Worm (Caenorhabditis elegans): ENCODE measurements around the gene K07D4.4.

The K07D4.4 gene

ce11 chrII:4025462-4025861 lies 6.7 kb downstream of the K07D4.4 start, which contains the start of gene K07D4.5:
Gene K07D4.5, minus strand, starts transcription at chrII:4025562.
- TF ChIP-seq zip-5 (tag; optimal IDR thresholded peaks at IDR 0.05) (no peak), mec-3 (tag; optimal IDR thresholded peaks at IDR 0.05; ENCODE audit: borderline replicate concordance) (no peak), ceh-34 (tag; optimal IDR thresholded peaks at IDR 0.05) (no peak), ceh-31 (tag; optimal IDR thresholded peaks at IDR 0.05) (no peak), K09A11.1 (tag; optimal IDR thresholded peaks at IDR 0.05; ENCODE audit: insufficient read depth) (no peak), fax-1 (tag; optimal IDR thresholded peaks at IDR 0.05) (no peak), lin-11 (tag; optimal IDR thresholded peaks at IDR 0.05) (no peak), unc-3 (GFP tag; conservative IDR thresholded peaks at IDR 0.05) (no peak), unc-3 (tag; optimal IDR thresholded peaks at IDR 0.05) (no peak), ceh-19 (GFP tag; optimal IDR thresholded peaks at IDR 0.05) (no peak), ceh-22 (tag; optimal IDR thresholded peaks at IDR 0.05) (no peak), sox-2 (GFP tag; IDR thresholded peaks at IDR 0.05) (no peak), che-1 (tag; optimal IDR thresholded peaks at IDR 0.05) (no peak), dve-1 (tag; optimal IDR thresholded peaks at IDR 0.05) (no peak), hlh-30 (tag; optimal IDR thresholded peaks at IDR 0.05; ENCODE audit: insufficient read depth) (no peak), ceh-14 (tag; optimal IDR thresholded peaks at IDR 0.05) (no peak), pat-9 (tag; optimal IDR thresholded peaks at IDR 0.05) (no peak), pag-3 (tag; optimal IDR thresholded peaks at IDR 0.05; ENCODE audit: borderline replicate concordance) (no peak), hlh-6 (tag; optimal IDR thresholded peaks at IDR 0.05) (no peak), ahr-1 (tag; optimal IDR thresholded peaks at IDR 0.05) (no peak), pax-1 (tag; optimal IDR thresholded peaks at IDR 0.05) (no peak)

- TF ChIP-seq hlh-30 (tag; optimal IDR thresholded peaks at IDR 0.05; ENCODE audit: insufficient read depth) (no peak), ttx-3 (tag; optimal IDR thresholded peaks at IDR 0.05) (no peak), unc-86 (tag; optimal IDR thresholded peaks at IDR 0.05) (no peak), F13H6.1 (tag; optimal IDR thresholded peaks at IDR 0.05) (no peak)
Observed at ce11 chrII:4018617-4019016, 13.6 kb downstream of the K07D4.4 start, which contains the start of gene K07D4.6. Gene K07D4.6, minus strand, starts transcription at chrII:4018717.

ce11 chrII:4011518-4011917 lies 20.7 kb downstream of the K07D4.4 start:
- TF ChIP-seq elt-2 (tag; optimal IDR thresholded peaks at IDR 0.05) (peak; percentile 42), ceh-45 (GFP tag; IDR thresholded peaks at IDR 0.05) (no peak)

ce11 chrII:4007972-4008371 lies 24.2 kb downstream of the K07D4.4 start:
- TF ChIP-seq dve-1 (tag; optimal IDR thresholded peaks at IDR 0.05) (no peak), ttx-3 (tag; optimal IDR thresholded peaks at IDR 0.05) (no peak), elt-4 (tag; optimal IDR thresholded peaks at IDR 0.05) (no peak), madf-2 (tag; optimal IDR thresholded peaks at IDR 0.05) (no peak), ceh-6 (GFP tag; optimal IDR thresholded peaks at IDR 0.05) (no peak), nfya-1 (tag; optimal IDR thresholded peaks at IDR 0.05) (no peak), ref-2 (tag; optimal IDR thresholded peaks at IDR 0.05) (no peak), pros-1 (tag; optimal IDR thresholded peaks at IDR 0.05) (no peak), fkh-10 (GFP tag; optimal IDR thresholded peaks at IDR 0.05) (no peak), K02D7.2 (tag; optimal IDR thresholded peaks at IDR 0.05) (no peak), C38D4.7 (GFP tag; optimal IDR thresholded peaks at IDR 0.05) (no peak), unc-86 (tag; optimal IDR thresholded peaks at IDR 0.05) (no peak), unc-3 (GFP tag; conservative IDR thresholded peaks at IDR 0.05) (no peak), unc-3 (tag; optimal IDR thresholded peaks at IDR 0.05) (no peak), ceh-24 (tag; optimal IDR thresholded peaks at IDR 0.05) (no peak), tbx-7 (tag; optimal IDR thresholded peaks at IDR 0.05) (no peak), T23F11.4 (GFP tag; optimal IDR thresholded peaks at IDR 0.05) (no peak), fkh-6 (tag; optimal IDR thresholded peaks at IDR 0.05) (no peak), ceh-14 (tag; optimal IDR thresholded peaks at IDR 0.05) (no peak), pha-4 (tag; optimal IDR thresholded peaks at IDR 0.05) (no peak), ets-4 (tag; optimal IDR thresholded peaks at IDR 0.05) (no peak)

All from whole organism, late embryonic.